Worm (Caenorhabditis elegans) whole organism, late embryonic: Measurements from ENCODE around the gene srm-5.

Experiments used
- C08G9.2 ChIP-seq: sonication (generic microtip); optimal IDR thresholded peaks from 2 replicates; lab custom pipeline; 2016; ENCODE audit warnings: mild to moderate bottlenecking, missing genetic modification characterization, moderate library complexity, missing compliant biosample characterization
- C38D4.7 ChIP-seq: fragments of 200-800 bp; sonication (Bioruptor generic); optimal IDR thresholded peaks from 2 replicates; lab custom pipeline; 2018; ENCODE audit warnings: mild to moderate bottlenecking, missing genetic modification characterization, moderate library complexity, missing compliant biosample characterization
- K09A11.1 ChIP-seq: sonication (generic microtip); optimal IDR thresholded peaks from 2 replicates; lab custom pipeline; 2017; ENCODE audit warnings: antibody characterized with exemption, mild to moderate bottlenecking, missing genetic modification characterization, missing compliant biosample characterization; ENCODE audit not compliant: insufficient read depth
- T23F11.4 ChIP-seq: fragments of 200-800 bp; sonication (Bioruptor generic); optimal IDR thresholded peaks from 2 replicates; lab custom pipeline; 2018; ENCODE audit warnings: mild to moderate bottlenecking, missing genetic modification characterization, missing compliant biosample characterization
- ahr-1 ChIP-seq: sonication (generic microtip); optimal IDR thresholded peaks from 2 replicates; lab custom pipeline; 2016; ENCODE audit warnings: missing genetic modification characterization, missing compliant biosample characterization
- ama-1 ChIP-seq: fragments of 150-350 bp; optimal IDR thresholded peaks from 2 replicates; lab custom pipeline; 2014
- ceh-14 ChIP-seq: sonication (generic microtip); optimal IDR thresholded peaks from 2 replicates; lab custom pipeline; 2016; ENCODE audit warnings: missing genotype, missing genetic modification characterization, missing compliant biosample characterization
- ceh-18 ChIP-seq: sonication (generic microtip); optimal IDR thresholded peaks from 2 replicates; lab custom pipeline; 2016; ENCODE audit warnings: missing genetic modification characterization, missing compliant biosample characterization
- ceh-19 ChIP-seq: fragments of 200-800 bp; sonication (Bioruptor generic); optimal IDR thresholded peaks from 2 replicates; lab custom pipeline; 2018; ENCODE audit warnings: mild to moderate bottlenecking, missing genetic modification characterization, missing compliant biosample characterization
- ceh-2 ChIP-seq: sonication (generic microtip); optimal IDR thresholded peaks from 2 replicates; lab custom pipeline; 2016; ENCODE audit warnings: missing genotype, missing genetic modification characterization, missing compliant biosample characterization
- ceh-22 ChIP-seq: sonication (generic microtip); optimal IDR thresholded peaks from 2 replicates; lab custom pipeline; 2017; ENCODE audit warnings: missing biosample characterization, missing genetic modification characterization
- ceh-30 ChIP-seq: fragments of 150-350 bp; optimal IDR thresholded peaks from 2 replicates; lab custom pipeline; 2014; ENCODE audit warnings: missing biosample characterization, missing genetic modification characterization
- ceh-31 ChIP-seq: sonication (generic microtip); optimal IDR thresholded peaks from 2 replicates; lab custom pipeline; 2016; ENCODE audit warnings: missing genetic modification characterization, missing compliant biosample characterization
- ceh-34 ChIP-seq: sonication (generic microtip); optimal IDR thresholded peaks from 2 replicates; lab custom pipeline; 2016; ENCODE audit warnings: mild to moderate bottlenecking, missing genetic modification characterization, missing compliant biosample characterization
- ceh-45 ChIP-seq: fragments of 200-800 bp; sonication (Bioruptor generic); IDR thresholded peaks from 2 replicates; pipeline ENCODE4 v1.3.6; 2022; ENCODE audit warnings: missing genetic modification reagents, missing genetic modification characterization, missing compliant biosample characterization
- ceh-48 ChIP-seq: sonication (generic microtip); optimal IDR thresholded peaks from 2 replicates; lab custom pipeline; 2016; ENCODE audit warnings: missing genetic modification characterization, inconsistent platforms, missing compliant biosample characterization
- ceh-6 ChIP-seq: fragments of 200-800 bp; sonication (Bioruptor generic); optimal IDR thresholded peaks from 2 replicates; lab custom pipeline; 2018; ENCODE audit warnings: mild to moderate bottlenecking, missing genetic modification characterization, missing compliant biosample characterization
- ceh-9 ChIP-seq: sonication (generic microtip); optimal IDR thresholded peaks from 2 replicates; lab custom pipeline; 2016; ENCODE audit warnings: mild to moderate bottlenecking, missing genetic modification characterization, inconsistent platforms, missing compliant biosample characterization
- che-1 ChIP-seq: sonication (generic microtip); optimal IDR thresholded peaks from 2 replicates; lab custom pipeline; 2016; ENCODE audit warnings: mild to moderate bottlenecking, missing genetic modification characterization, missing compliant biosample characterization
- elt-2 ChIP-seq: sonication (generic microtip); optimal IDR thresholded peaks from 2 replicates; lab custom pipeline; 2016; ENCODE audit warnings: missing genetic modification reagents, missing genetic modification characterization, missing compliant biosample characterization
- elt-4 ChIP-seq: sonication (generic microtip); optimal IDR thresholded peaks from 2 replicates; lab custom pipeline; 2016; ENCODE audit warnings: missing genetic modification characterization, missing compliant biosample characterization
- ets-4 ChIP-seq: sonication (generic microtip); optimal IDR thresholded peaks from 2 replicates; lab custom pipeline; 2016; ENCODE audit warnings: missing genetic modification characterization, missing compliant biosample characterization
- eyg-1 ChIP-seq: sonication (generic microtip); optimal IDR thresholded peaks from 2 replicates; lab custom pipeline; 2016; ENCODE audit warnings: missing genotype, missing genetic modification characterization, missing compliant biosample characterization
- fax-1 ChIP-seq: sonication (generic microtip); optimal IDR thresholded peaks from 2 replicates; lab custom pipeline; 2016; ENCODE audit warnings: missing genotype, missing genetic modification characterization, missing compliant biosample characterization
- fkh-10 ChIP-seq: fragments of 150-350 bp; optimal IDR thresholded peaks from 2 replicates; lab custom pipeline; 2014; ENCODE audit warnings: missing biosample characterization, missing genetic modification reagents, missing genetic modification characterization
- fkh-6 ChIP-seq: sonication (generic microtip); optimal IDR thresholded peaks from 2 replicates; lab custom pipeline; 2016; ENCODE audit warnings: missing genetic modification characterization, missing compliant biosample characterization
- gmeb-2 ChIP-seq: sonication (generic microtip); optimal IDR thresholded peaks from 2 replicates; lab custom pipeline; 2016; ENCODE audit warnings: missing genetic modification characterization, inconsistent platforms, missing compliant biosample characterization
- hlh-13 ChIP-seq: fragments of 200-800 bp; sonication (Bioruptor generic); optimal IDR thresholded peaks from 2 replicates; lab custom pipeline; 2018; ENCODE audit warnings: mild to moderate bottlenecking, missing genetic modification characterization, missing compliant biosample characterization
- hlh-30 ChIP-seq: sonication (generic microtip); optimal IDR thresholded peaks from 2 replicates; lab custom pipeline; 2017; ENCODE audit warnings: antibody characterized with exemption, missing genetic modification characterization, missing compliant biosample characterization; ENCODE audit not compliant: insufficient read depth
- hlh-6 ChIP-seq: sonication (generic microtip); optimal IDR thresholded peaks from 2 replicates; lab custom pipeline; 2016; ENCODE audit warnings: missing genotype, missing genetic modification characterization, missing compliant biosample characterization
- hlh-8 ChIP-seq: sonication (generic microtip); optimal IDR thresholded peaks from 2 replicates; lab custom pipeline; 2016; ENCODE audit warnings: missing genotype, missing genetic modification characterization, missing compliant biosample characterization
- lim-6 ChIP-seq: sonication (generic microtip); optimal IDR thresholded peaks from 2 replicates; lab custom pipeline; 2016; ENCODE audit warnings: missing genetic modification characterization, missing compliant biosample characterization
- madf-2 ChIP-seq: sonication (generic microtip); optimal IDR thresholded peaks from 2 replicates; lab custom pipeline; 2017; ENCODE audit warnings: missing genetic modification characterization, missing compliant biosample characterization
- mec-3 ChIP-seq: sonication (generic microtip); optimal IDR thresholded peaks from 2 replicates; lab custom pipeline; 2016; ENCODE audit warnings: borderline replicate concordance, missing genetic modification characterization, missing compliant biosample characterization
- nfya-1 ChIP-seq: sonication (generic microtip); optimal IDR thresholded peaks from 2 replicates; lab custom pipeline; 2017; ENCODE audit warnings: missing genetic modification characterization, mild to moderate bottlenecking, missing compliant biosample characterization, antibody characterized with exemption, moderate library complexity
- nhr-11 ChIP-seq: fragments of 150-350 bp; optimal IDR thresholded peaks from 2 replicates; lab custom pipeline; 2014; ENCODE audit warnings: missing biosample characterization, missing genetic modification characterization
- nhr-232 ChIP-seq: sonication (generic microtip); optimal IDR thresholded peaks from 2 replicates; lab custom pipeline; 2016; ENCODE audit warnings: missing genetic modification characterization, missing compliant biosample characterization
- pat-9 ChIP-seq: fragments of 200-800 bp; sonication (Bioruptor generic); optimal IDR thresholded peaks from 2 replicates; lab custom pipeline; 2018; ENCODE audit warnings: mild to moderate bottlenecking, missing genetic modification characterization, moderate library complexity, missing compliant biosample characterization
- pax-1 ChIP-seq: fragments of 150-350 bp; optimal IDR thresholded peaks from 2 replicates; lab custom pipeline; 2014; ENCODE audit warnings: missing biosample characterization, missing genetic modification characterization
- pqm-1 ChIP-seq: sonication (generic microtip); optimal IDR thresholded peaks from 2 replicates; lab custom pipeline; 2016; ENCODE audit warnings: missing genetic modification characterization, missing compliant biosample characterization
- ref-2 ChIP-seq: sonication (generic microtip); optimal IDR thresholded peaks from 2 replicates; lab custom pipeline; 2016; ENCODE audit warnings: missing genetic modification characterization, missing compliant biosample characterization
- sox-4 ChIP-seq: sonication (generic microtip); optimal IDR thresholded peaks from 2 replicates; lab custom pipeline; 2017; ENCODE audit warnings: mild to moderate bottlenecking, missing genetic modification characterization, inconsistent platforms, missing compliant biosample characterization
- syd-9 ChIP-seq: sonication (generic microtip); optimal IDR thresholded peaks from 2 replicates; lab custom pipeline; 2016; ENCODE audit warnings: mild to moderate bottlenecking, missing genetic modification characterization, moderate library complexity, missing compliant biosample characterization
- unc-42 ChIP-seq: sonication (generic microtip); optimal IDR thresholded peaks from 2 replicates; lab custom pipeline; 2016; ENCODE audit warnings: missing genotype, missing genetic modification characterization, missing compliant biosample characterization
- unc-55 ChIP-seq: sonication (generic microtip); optimal IDR thresholded peaks from 2 replicates; lab custom pipeline; 2017; ENCODE audit warnings: missing biosample characterization, missing genetic modification reagents, missing genetic modification characterization

The srm-5 gene

DNA sequence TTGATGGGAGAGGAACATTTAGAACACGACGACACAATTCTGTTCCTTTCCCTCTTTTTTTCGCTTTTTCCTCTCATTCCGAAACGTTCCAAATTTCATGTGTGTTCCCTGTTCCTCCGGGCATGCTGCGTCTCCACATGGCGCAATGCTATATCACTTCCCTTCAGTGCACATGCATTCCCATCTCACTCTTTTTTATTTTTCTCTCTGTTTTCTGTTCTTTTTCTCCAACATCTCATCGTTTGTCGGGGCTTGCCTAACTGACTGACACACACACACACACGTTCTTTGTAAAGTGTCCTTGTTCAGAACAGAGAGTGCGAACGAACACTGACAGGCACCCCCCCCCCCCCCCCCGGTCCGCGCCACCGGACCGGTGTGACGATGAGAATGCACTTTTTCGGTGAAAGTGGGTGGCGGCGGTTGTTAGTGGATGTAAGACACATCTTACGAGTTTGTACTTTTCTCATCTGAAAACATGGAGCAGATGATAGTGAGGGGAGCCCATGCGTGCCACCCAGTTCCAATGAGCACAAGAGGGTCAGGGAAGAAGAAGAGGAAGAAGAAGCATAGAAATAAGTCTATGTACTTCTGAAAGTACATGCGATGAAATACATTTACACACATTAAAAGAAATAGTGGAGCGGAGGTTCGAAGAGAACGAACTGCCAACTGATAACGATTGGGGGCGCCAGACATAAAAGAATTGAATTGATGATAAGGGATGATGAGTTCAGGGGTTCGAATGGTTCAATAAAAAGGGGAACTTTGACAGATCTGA, 33.5 kb downstream of the srm-5 start:
- TF ChIP-seq pqm-1 (tag; lab: Kevin White, UChicago) = no peak
- no peak for TF ChIP-seq ceh-18
- TF ChIP-seq hlh-30 = no peak
- no peak for TF ChIP-seq pax-1
- TF ChIP-seq nfya-1 (tag; lab: Kevin White, UChicago) = no peak
- TF ChIP-seq ceh-48 = no peak
- no peak for TF ChIP-seq nhr-232 (tag; lab: Kevin White, UChicago)
- TF ChIP-seq che-1 = no peak
- TF ChIP-seq hlh-6 (tag; lab: Kevin White, UChicago) = no peak
- no peak for TF ChIP-seq nhr-11 (tag; lab: Kevin White, UChicago)
- no peak for TF ChIP-seq ceh-2 (tag; lab: Kevin White, UChicago)
- TF ChIP-seq gmeb-2 (tag; lab: Kevin White, UChicago) = no peak
- TF ChIP-seq ceh-14 (tag; lab: Kevin White, UChicago) = no peak
- no peak for TF ChIP-seq ceh-31

DNA sequence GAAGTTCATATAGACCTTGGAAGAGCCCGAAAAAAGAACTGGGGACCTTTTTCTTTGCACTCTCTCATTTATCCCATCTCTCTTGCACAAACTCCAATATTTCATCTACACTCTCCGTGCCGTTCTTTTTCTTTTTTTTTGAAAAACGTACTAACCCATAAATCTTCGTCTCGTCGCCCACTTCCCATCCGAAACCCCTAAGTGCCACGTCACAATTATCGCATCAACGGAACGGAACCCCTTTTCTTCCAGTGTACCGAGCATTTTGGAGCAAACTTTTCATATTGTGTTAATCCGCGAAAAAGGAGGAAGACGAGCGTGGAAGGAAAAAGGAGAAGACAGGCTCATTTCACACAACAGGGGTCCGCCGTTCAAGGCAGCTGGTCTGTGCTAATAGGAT, 34.4 kb downstream of the srm-5 start:
- TF ChIP-seq elt-2 (tag; lab: Kevin White, UChicago) = no peak
- no peak for TF ChIP-seq ceh-45 (GFP tag; lab: Robert Waterston, UW)
- no peak for TF ChIP-seq ceh-9 (tag; lab: Kevin White, UChicago)
- TF ChIP-seq mec-3 (tag; lab: Kevin White, UChicago) = no peak
- no peak for TF ChIP-seq madf-2 (tag; lab: Kevin White, UChicago)

ce11 chrV:14372774-14373173, 37.8 kb downstream of the srm-5 start, which contains the start of gene unc-39:
TSS of gene unc-39 (plus strand) at chrV:14373074.
- TF ChIP-seq hlh-6 (tag; lab: Kevin White, UChicago) (no peak), hlh-30 (no peak), fax-1 (tag; lab: Kevin White, UChicago) (no peak), mec-3 (tag; lab: Kevin White, UChicago) (no peak), elt-4 (tag; lab: Kevin White, UChicago) (no peak), ahr-1 (tag; lab: Kevin White, UChicago) (no peak), elt-2 (tag; lab: Kevin White, UChicago) (no peak), pat-9 (tag; lab: Kevin White, UChicago) (no peak), C38D4.7 (GFP tag; lab: Kevin White, UChicago) (no peak), hlh-13 (GFP tag; lab: Kevin White, UChicago) (no peak), T23F11.4 (GFP tag; lab: Kevin White, UChicago) (no peak), eyg-1 (no peak), ama-1 (lab: Kevin White, UChicago) (no peak), syd-9 (tag; lab: Kevin White, UChicago) (no peak), unc-55 (no peak), ceh-6 (GFP tag; lab: Kevin White, UChicago) (no peak), fkh-10 (GFP tag; lab: Kevin White, UChicago) (no peak), C08G9.2 (tag; lab: Kevin White, UChicago) (no peak), K09A11.1 (no peak)

DNA sequence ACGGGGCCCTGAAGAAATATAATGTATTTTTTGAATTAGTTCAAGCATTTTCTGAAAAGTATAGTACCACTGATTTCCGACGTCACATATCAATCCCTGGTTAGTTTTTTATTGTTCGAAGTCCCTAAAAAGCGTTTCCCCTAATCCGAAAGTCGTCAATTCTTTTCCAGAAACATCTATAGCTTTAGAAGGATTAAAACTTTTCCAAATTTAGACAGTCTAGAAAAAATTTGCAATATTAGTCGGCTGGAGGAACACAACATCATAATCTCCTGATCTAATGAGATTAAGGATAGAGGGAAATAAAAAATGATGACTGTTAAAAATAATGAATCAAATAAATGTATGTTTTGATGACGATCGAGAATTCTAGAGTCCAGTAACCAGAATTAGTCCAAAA, 43.1 kb downstream of the srm-5 start:
- no peak for TF ChIP-seq ref-2 (tag; lab: Kevin White, UChicago)
- TF ChIP-seq fkh-10 (GFP tag; lab: Kevin White, UChicago) = no peak
- TF ChIP-seq ceh-19 = no peak
- TF ChIP-seq pat-9 (tag; lab: Kevin White, UChicago) = no peak
- TF ChIP-seq elt-2 (tag; lab: Kevin White, UChicago) = no peak
- TF ChIP-seq ceh-34 (tag; lab: Kevin White, UChicago) = no peak
- TF ChIP-seq ceh-22 (tag; lab: Kevin White, UChicago) = no peak
- TF ChIP-seq hlh-8 (tag; lab: Kevin White, UChicago) = no peak
- no peak for TF ChIP-seq unc-55
- no peak for TF ChIP-seq ceh-30 (tag; lab: Kevin White, UChicago)
- no peak for TF ChIP-seq fkh-6
- TF ChIP-seq ets-4 (tag; lab: Kevin White, UChicago) = no peak
- no peak for TF ChIP-seq ahr-1 (tag; lab: Kevin White, UChicago)
- no peak for TF ChIP-seq C38D4.7 (GFP tag; lab: Kevin White, UChicago)
- no peak for TF ChIP-seq unc-42 (tag; lab: Kevin White, UChicago)
- no peak for TF ChIP-seq sox-4
- no peak for TF ChIP-seq pax-1
- TF ChIP-seq lim-6 (tag; lab: Kevin White, UChicago) = no peak
- TF ChIP-seq T23F11.4 (GFP tag; lab: Kevin White, UChicago) = no peak
- no peak for TF ChIP-seq mec-3 (tag; lab: Kevin White, UChicago)
